Fruit fly (Drosophila melanogaster): ENCODE results near the gene ng3.
"Not testable (repeated sequence)": the region's sequence is repeated elsewhere in the genome, so short reads cannot be mapped to it uniquely, and the experiment has no call there.

Gene ng3

DNA sequence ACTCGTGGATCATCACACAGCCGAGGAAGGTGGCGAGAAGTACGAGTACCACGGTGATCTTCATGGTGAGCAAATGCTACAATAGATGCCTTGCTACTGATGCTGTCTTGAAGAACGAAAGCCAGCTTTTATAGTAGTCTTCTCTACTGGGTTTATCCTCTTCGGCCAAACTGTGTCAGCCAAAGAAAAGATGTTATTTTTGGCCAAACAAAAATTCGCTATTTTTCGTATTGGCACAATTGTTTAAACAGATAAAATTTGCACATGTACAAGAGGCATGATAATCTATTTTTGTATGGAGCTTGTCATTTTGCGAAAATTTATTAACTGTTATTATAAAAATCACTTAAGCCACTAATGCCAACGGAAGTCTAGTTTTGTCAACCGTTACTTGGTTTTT lies 1.4 kb downstream of the ng3 start, which contains the start of gene ng2:
ng2 (minus strand) TSS at position 101 of the 400 bp plus-strand sequence.
- not testable (repeated sequence) for TF ChIP-seq Myc, Sin3A, h (optimal IDR thresholded peaks at IDR 0.05)

DNA sequence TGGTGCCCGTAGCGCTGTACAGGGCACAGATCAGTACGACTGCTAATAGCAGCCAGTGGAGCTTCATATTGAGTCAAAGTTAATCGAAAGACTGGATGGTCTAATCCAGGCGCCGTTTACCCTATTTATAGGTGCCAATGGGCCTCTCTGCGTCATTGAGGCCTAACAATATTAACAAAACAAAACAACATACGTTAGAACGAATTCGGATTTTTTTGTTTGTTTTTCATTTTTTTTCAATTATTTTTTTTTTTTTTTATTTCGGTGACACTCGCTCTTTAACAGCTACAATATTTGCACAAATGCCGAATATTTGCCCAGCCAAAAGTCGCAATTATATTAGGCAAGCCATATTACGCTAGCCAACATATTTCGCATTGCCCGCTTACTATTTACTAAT lies 5.3 kb downstream of the ng3 start, which contains the start of gene CG14265:
CG14265 (minus strand) TSS at position 101 of the 400 bp plus-strand sequence.
- no peak for TF ChIP-seq insv (optimal IDR thresholded peaks at IDR 0.05)

DNA sequence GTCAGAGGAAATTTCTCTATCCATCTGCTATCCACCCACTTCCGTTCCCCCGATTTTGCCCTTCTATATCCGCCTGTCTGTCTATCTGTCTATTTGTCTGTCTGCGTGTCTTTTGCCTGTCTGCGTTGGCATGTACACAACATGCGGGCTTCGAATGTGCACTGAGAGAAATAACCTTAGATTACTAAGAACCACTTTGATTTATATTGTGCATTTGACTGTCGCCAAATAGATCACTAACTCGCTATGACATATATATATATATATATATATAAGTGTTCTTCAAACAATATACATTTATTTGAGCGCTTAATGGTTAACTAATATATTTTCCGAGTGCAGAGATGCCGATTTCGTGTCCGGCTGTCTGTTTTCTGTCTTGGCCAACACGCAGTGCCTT lies 8.2 kb downstream of the ng3 start:
- TF ChIP-seq insv (optimal IDR thresholded peaks at IDR 0.05) (no peak), Myc (optimal IDR thresholded peaks at IDR 0.05) (no peak), psq (optimal IDR thresholded peaks at IDR 0.05) (no peak), h (optimal IDR thresholded peaks at IDR 0.05) (no peak), Sin3A (optimal IDR thresholded peaks at IDR 0.05) (no peak), ttk (optimal IDR thresholded peaks at IDR 0.05) (no peak)

DNA sequence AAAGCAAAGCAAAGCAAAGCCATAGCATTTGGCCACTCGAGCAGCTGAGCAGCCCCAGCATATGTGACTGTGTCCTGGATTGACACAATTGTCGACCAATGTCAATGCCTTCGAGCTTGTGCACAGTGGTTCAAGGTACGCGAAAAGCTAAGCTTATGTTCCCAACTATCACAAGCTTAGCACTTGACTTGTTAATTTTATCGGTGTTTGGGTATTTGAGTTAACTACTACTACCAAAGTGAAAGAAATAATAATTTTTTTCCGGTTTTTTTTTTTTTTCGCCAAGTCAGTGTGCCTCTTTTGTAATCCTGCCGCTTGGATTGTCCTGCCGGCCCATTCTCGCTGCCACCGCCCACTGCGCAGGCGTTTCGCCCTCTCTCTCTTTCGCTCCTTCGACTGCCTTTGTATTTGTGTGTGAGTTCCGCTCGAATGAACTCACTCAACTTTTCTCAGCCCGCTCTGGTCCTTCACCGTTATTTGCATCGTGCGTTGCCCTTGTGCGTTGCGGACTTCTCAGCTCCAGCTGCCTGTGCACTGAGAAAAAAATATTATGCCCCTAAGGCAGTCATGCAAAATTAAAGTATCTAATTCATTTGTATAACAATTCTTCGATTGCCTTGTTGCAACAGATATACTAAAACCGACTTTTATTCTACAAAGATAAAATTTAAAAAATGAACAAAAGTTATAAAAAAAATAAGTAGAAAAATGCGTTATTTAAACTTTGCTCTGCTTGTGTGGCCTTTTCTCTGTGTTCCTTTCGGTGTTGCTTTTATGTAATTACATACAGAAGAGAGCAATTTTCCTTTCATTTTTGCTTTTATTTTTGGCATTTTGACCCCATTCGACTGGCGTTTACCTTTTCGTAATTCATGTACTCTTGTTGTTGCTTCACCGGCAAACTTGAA lies 35.7 kb downstream of the ng3 start:
- TF ChIP-seq Sin3A (optimal IDR thresholded peaks at IDR 0.05) = no peak
- TF ChIP-seq insv (optimal IDR thresholded peaks at IDR 0.05) = no peak
- TF ChIP-seq h (optimal IDR thresholded peaks at IDR 0.05) = no peak
- no peak for TF ChIP-seq psq (optimal IDR thresholded peaks at IDR 0.05)
- no peak for TF ChIP-seq ttk (optimal IDR thresholded peaks at IDR 0.05)

DNA sequence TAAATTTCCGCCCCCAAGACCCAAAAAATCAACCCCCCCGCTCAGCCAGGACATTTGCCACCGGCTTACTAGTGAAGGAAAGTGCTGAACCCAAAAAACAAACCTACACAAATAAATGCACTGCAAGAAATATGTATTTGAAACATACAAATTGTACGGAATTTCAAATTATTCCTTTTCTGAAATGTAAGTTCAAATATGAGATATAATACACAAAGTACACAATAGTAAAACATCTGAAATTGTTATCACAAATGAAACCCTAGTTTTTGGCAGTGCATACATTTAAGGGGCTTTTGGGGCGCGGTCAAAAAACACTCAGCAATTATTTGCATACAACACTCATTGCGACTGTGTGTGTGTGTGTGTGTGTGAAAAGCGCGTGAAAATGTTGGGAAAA lies 48.1 kb downstream of the ng3 start:
- TF ChIP-seq Myc (optimal IDR thresholded peaks at IDR 0.05) (no peak), ttk (optimal IDR thresholded peaks at IDR 0.05) (no peak), h (optimal IDR thresholded peaks at IDR 0.05) (no peak), Sin3A (optimal IDR thresholded peaks at IDR 0.05) (no peak), insv (optimal IDR thresholded peaks at IDR 0.05) (no peak), psq (optimal IDR thresholded peaks at IDR 0.05) (no peak)

DNA sequence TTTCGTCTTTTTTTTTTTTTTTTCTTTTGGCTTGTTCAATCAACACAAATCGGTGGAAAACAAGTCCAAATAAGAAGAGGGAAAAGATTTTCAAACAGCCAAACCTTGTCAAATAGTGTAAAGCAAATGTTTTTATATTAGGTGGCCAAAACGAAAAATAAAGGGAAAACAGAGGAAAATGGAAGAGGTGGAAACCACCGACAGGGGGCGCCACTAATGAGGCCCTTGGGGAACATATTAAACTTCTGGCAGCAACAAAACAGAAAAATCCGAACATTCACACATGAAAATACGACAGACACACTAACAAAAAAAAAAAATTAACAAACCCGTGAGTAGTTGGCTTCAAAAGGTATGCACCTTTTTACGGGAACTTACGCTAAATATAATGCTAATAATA lies 49.6 kb downstream of the ng3 start:
- TF ChIP-seq psq (optimal IDR thresholded peaks at IDR 0.05) = no peak
- no peak for TF ChIP-seq h (optimal IDR thresholded peaks at IDR 0.05)
- no peak for TF ChIP-seq Myc (optimal IDR thresholded peaks at IDR 0.05)
- TF ChIP-seq Sin3A (optimal IDR thresholded peaks at IDR 0.05) = no peak
- TF ChIP-seq insv (optimal IDR thresholded peaks at IDR 0.05) = no peak
- no peak for TF ChIP-seq ttk (optimal IDR thresholded peaks at IDR 0.05)
